Fruit fly (Drosophila melanogaster) whole organism, wandering third instar larva: Measurements from ENCODE around the gene repo.

Source experiments
- Abd-B ChIP-seq: fragments of >200 bp; optimal IDR thresholded peaks from 2 replicates; lab custom pipeline; 2017; ENCODE audit warnings: missing biosample characterization, missing genetic modification characterization
- CG32264 ChIP-seq: fragments of 200-800 bp; sonication (Bioruptor generic); optimal IDR thresholded peaks from 2 replicates; lab custom pipeline; 2016; ENCODE audit warnings: missing biosample characterization, missing genetic modification characterization
- CG9705 ChIP-seq: fragments of 200-800 bp; sonication (Bioruptor generic); optimal IDR thresholded peaks from 2 replicates; lab custom pipeline; 2018; ENCODE audit warnings: missing biosample characterization, mild to moderate bottlenecking, missing genetic modification characterization
- CrebA ChIP-seq: fragments of 200-800 bp; sonication (Bioruptor generic); optimal IDR thresholded peaks from 2 replicates; lab custom pipeline; 2016; ENCODE audit warnings: missing biosample characterization, mild to moderate bottlenecking, missing genetic modification characterization, borderline replicate concordance
- Dfd ChIP-seq: fragments of >200 bp; optimal IDR thresholded peaks from 2 replicates; lab custom pipeline; 2017; ENCODE audit warnings: missing biosample characterization, missing genetic modification characterization
- GATAd ChIP-seq: sonication (Bioruptor generic); optimal IDR thresholded peaks from 2 replicates; lab custom pipeline; 2016; ENCODE audit warnings: missing biosample characterization, missing genetic modification characterization
- Hr78 ChIP-seq: fragments of >200 bp; optimal IDR thresholded peaks from 2 replicates; lab custom pipeline; 2017; ENCODE audit warnings: missing biosample characterization, missing genetic modification characterization
- Hr83 ChIP-seq: fragments of 200-300 bp; sonication (Bioruptor generic); optimal IDR thresholded peaks from 2 replicates; lab custom pipeline; 2016; ENCODE audit warnings: missing biosample characterization, mild to moderate bottlenecking, missing genetic modification characterization, moderate library complexity; ENCODE audit not compliant: poor library complexity, severe bottlenecking
- Jra ChIP-seq: sonication (Bioruptor generic); optimal IDR thresholded peaks from 2 replicates; lab custom pipeline; 2016; ENCODE audit warnings: missing biosample characterization, missing genetic modification characterization
- Mio ChIP-seq: sonication (Bioruptor generic); optimal IDR thresholded peaks from 2 replicates; lab custom pipeline; 2016; ENCODE audit warnings: missing biosample characterization, missing genetic modification characterization
- Myc ChIP-seq: fragments of >200 bp; optimal IDR thresholded peaks from 2 replicates; lab custom pipeline; 2017
- N ChIP-seq: fragments of >200 bp; optimal IDR thresholded peaks from 2 replicates; lab custom pipeline; 2018; ENCODE audit warnings: missing biosample characterization, missing external identifiers, missing genetic modification characterization
- Rel ChIP-seq, 2 experiments: fragments of 200-800 bp; sonication (Bioruptor generic) in 1 of 2; optimal IDR thresholded peaks; 2 replicates in 1 of 2; 3 replicates in 1 of 2; lab custom pipeline; 2016 to 2019; ENCODE audit warnings: mild to moderate bottlenecking in 2 of 2, missing biosample characterization in 2 of 2, missing genetic modification characterization in 2 of 2, moderate library complexity in 1 of 2
- Sp1 ChIP-seq: fragments of 200-800 bp; sonication (Bioruptor generic); optimal IDR thresholded peaks from 3 replicates; lab custom pipeline; 2019; ENCODE audit warnings: missing biosample characterization, mild to moderate bottlenecking, missing genetic modification characterization, moderate library complexity
- Vsx2 ChIP-seq: fragments of 200-300, 225-300 bp; sonication (Bioruptor generic); optimal IDR thresholded peaks from 2 replicates; lab custom pipeline; 2018; ENCODE audit warnings: missing biosample characterization, missing genetic modification characterization; ENCODE audit not compliant: partially characterized antibody
- br ChIP-seq: fragments of 200-800 bp; sonication (Bioruptor generic); optimal IDR thresholded peaks from 2 replicates; lab custom pipeline; 2016; ENCODE audit warnings: missing biosample characterization, missing genetic modification characterization
- brk ChIP-seq: fragments of 200-800 bp; sonication (Bioruptor generic); optimal IDR thresholded peaks from 2 replicates; lab custom pipeline; 2016; ENCODE audit warnings: missing biosample characterization, mild to moderate bottlenecking, missing genetic modification characterization
- dl ChIP-seq, 2 experiments: fragments of 175-275, 200-275 bp in 1 of 2; fragments of 200-275 bp in 1 of 2; sonication (Bioruptor generic); optimal IDR thresholded peaks; lab custom pipeline; 2018; ENCODE audit warnings: mild to moderate bottlenecking in 2 of 2, missing biosample characterization in 2 of 2, missing genetic modification characterization in 2 of 2, moderate library complexity in 2 of 2; ENCODE audit not compliant: partially characterized antibody in 2 of 2, insufficient read depth in 1 of 2
- dsf ChIP-seq: sonication (Bioruptor generic); optimal IDR thresholded peaks from 2 replicates; lab custom pipeline; 2016; ENCODE audit warnings: missing biosample characterization, missing genetic modification characterization, borderline replicate concordance
- ey ChIP-seq: fragments of 200-800 bp; sonication (Bioruptor generic); optimal IDR thresholded peaks from 2 replicates; lab custom pipeline; 2016; ENCODE audit warnings: missing biosample characterization, missing genetic modification characterization
- h ChIP-seq: fragments of 200-800 bp; sonication (Bioruptor generic); optimal IDR thresholded peaks from 3 replicates; lab custom pipeline; 2016; ENCODE audit warnings: missing biosample characterization, mild to moderate bottlenecking, missing genetic modification characterization
- jim ChIP-seq: fragments of 175-275, 200-325 bp; sonication (Bioruptor generic); optimal IDR thresholded peaks from 2 replicates; lab custom pipeline; 2016; ENCODE audit warnings: missing biosample characterization, mild to moderate bottlenecking, missing genetic modification characterization
- lola ChIP-seq: fragments of >200 bp; optimal IDR thresholded peaks from 2 replicates; lab custom pipeline; 2017; ENCODE audit warnings: missing biosample characterization, missing genetic modification characterization
- pan ChIP-seq: fragments of >200 bp; optimal IDR thresholded peaks from 2 replicates; lab custom pipeline; 2017
- psq ChIP-seq: fragments of 200-800 bp; sonication (Bioruptor generic); optimal IDR thresholded peaks from 3 replicates; lab custom pipeline; 2017; ENCODE audit warnings: missing biosample characterization, mild to moderate bottlenecking, missing genetic modification characterization, moderate library complexity
- rgr ChIP-seq: fragments of 200-800 bp; sonication (Bioruptor generic); optimal IDR thresholded peaks from 3 replicates; lab custom pipeline; 2016; ENCODE audit warnings: missing biosample characterization, mild to moderate bottlenecking, missing genetic modification characterization
- sage ChIP-seq: fragments of 200-800 bp; sonication (Bioruptor generic); optimal IDR thresholded peaks from 2 replicates; lab custom pipeline; 2016; ENCODE audit warnings: missing biosample characterization, mild to moderate bottlenecking, missing genetic modification characterization
- sv ChIP-seq: fragments of 200-800 bp; sonication (Bioruptor generic); optimal IDR thresholded peaks from 3 replicates; lab custom pipeline; 2016; ENCODE audit warnings: missing biosample characterization, missing genetic modification characterization
- tai ChIP-seq: sonication (Bioruptor generic); optimal IDR thresholded peaks from 2 replicates; lab custom pipeline; 2016; ENCODE audit warnings: missing biosample characterization, missing genetic modification characterization
- usp ChIP-seq: fragments of >200 bp; optimal IDR thresholded peaks from 2 replicates; lab custom pipeline; 2017; ENCODE audit warnings: missing biosample characterization, missing genetic modification characterization
- woc ChIP-seq: sonication (Bioruptor generic); optimal IDR thresholded peaks from 2 replicates; lab custom pipeline; 2016; ENCODE audit warnings: missing biosample characterization, mild to moderate bottlenecking, missing genetic modification characterization

repo gene

dm6 chr3R:18252578-18252977 is 16.6 kb downstream of the repo start, which contains the start of gene CG12320:
TSS of gene CG12320 (minus strand) at chr3R:18252734.
- TF ChIP-seq GATAd (GFP tag; lab: Kevin White, UChicago) (no peak), br (GFP tag; lab: Kevin White, UChicago) (no peak), Myc (lab: Kevin White, UChicago) (no peak), Rel (GFP tag; optimal IDR thresholded peaks at IDR 0.05; lab: Kevin White, UChicago) (no peak), Rel (tag; optimal IDR thresholded peaks at IDR 0.05; lab: Kevin White, UChicago) (no peak), Vsx2 (GFP tag; lab: Kevin White, UChicago) (no peak), Jra (GFP tag; lab: Kevin White, UChicago) (no peak), jim (GFP tag; lab: Kevin White, UChicago) (no peak), CrebA (GFP tag; lab: Kevin White, UChicago) (no peak), dsf (GFP tag; lab: Kevin White, UChicago) (no peak), tai (GFP tag; lab: Kevin White, UChicago) (no peak), ey (GFP tag; lab: Kevin White, UChicago) (no peak), Mio (GFP tag; lab: Kevin White, UChicago) (no peak), Hr78 (no peak), sage (GFP tag; lab: Kevin White, UChicago) (no peak), Hr83 (no peak), usp (no peak), rgr (GFP tag; lab: Kevin White, UChicago) (no peak)

DNA sequence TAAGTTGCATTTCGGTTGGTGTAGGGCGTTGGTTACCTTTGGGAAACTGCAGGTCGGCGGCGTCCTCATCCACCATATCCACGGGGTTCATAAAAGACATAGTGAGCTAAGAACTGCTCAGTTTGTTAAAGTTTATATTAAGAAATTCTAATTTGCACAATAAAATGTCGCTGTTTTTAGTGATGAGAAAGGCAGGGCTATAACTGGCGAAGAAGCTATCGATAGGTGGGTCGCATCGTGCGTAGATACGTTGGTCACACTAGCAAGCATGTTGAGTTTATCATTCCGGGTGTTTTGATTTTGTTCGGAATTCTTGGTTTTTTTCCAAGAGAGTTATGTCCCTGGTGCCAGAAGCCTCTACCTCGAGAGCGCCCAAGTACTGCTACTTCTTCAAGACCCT is 19.3 kb downstream of the repo start, which contains the start of the genes Ada2a, Polr2D, Tgs1 and moi:
Ada2a (minus strand) TSS at position 207 of the 400 bp plus-strand sequence.
Polr2D (minus strand) TSS at position 207 of the 400 bp plus-strand sequence.
Tgs1 (plus strand) TSS at position 250 of the 400 bp plus-strand sequence.
moi (plus strand) TSS at position 250 of the 400 bp plus-strand sequence.
- TF ChIP-seq tai (GFP tag; lab: Kevin White, UChicago) (no peak), sage (GFP tag; lab: Kevin White, UChicago) (no peak), Mio (GFP tag; lab: Kevin White, UChicago) (no peak), Myc (lab: Kevin White, UChicago) (peak; percentile 9), Hr83 (peak; percentile 38)

dm6 chr3R:18260016-18260415 is 24.0 kb downstream of the repo start:
- no peak for TF ChIP-seq brk (GFP tag; lab: Kevin White, UChicago)
- TF ChIP-seq Dfd (GFP tag; lab: Kevin White, UChicago): no peak
- no peak for TF ChIP-seq N (GFP tag; lab: Kevin White, UChicago)
- TF ChIP-seq woc (GFP tag; lab: Kevin White, UChicago): no peak
- no peak for TF ChIP-seq dl (GFP tag; optimal IDR thresholded peaks at IDR 0.05; lab: Kevin White, UChicago; ENCODE audit: insufficient read depth in 1 of 2, partially characterized antibody in 2 of 2)
- TF ChIP-seq jim (GFP tag; lab: Kevin White, UChicago): no peak
- no peak for TF ChIP-seq psq (GFP tag; lab: Kevin White, UChicago)
- TF ChIP-seq rgr (GFP tag; lab: Kevin White, UChicago): no peak

dm6 chr3R:18261602-18262001 is 25.6 kb downstream of the repo start:
- TF ChIP-seq h (GFP tag; lab: Kevin White, UChicago) (no peak), lola (GFP tag; lab: Kevin White, UChicago) (no peak), Rel (GFP tag; optimal IDR thresholded peaks at IDR 0.05; lab: Kevin White, UChicago) (no peak), Rel (tag; optimal IDR thresholded peaks at IDR 0.05; lab: Kevin White, UChicago) (no peak), sv (GFP tag; lab: Kevin White, UChicago) (no peak), pan (no peak), N (GFP tag; lab: Kevin White, UChicago) (no peak), rgr (GFP tag; lab: Kevin White, UChicago) (no peak), Sp1 (GFP tag; lab: Kevin White, UChicago) (no peak), Abd-B (GFP tag; lab: Kevin White, UChicago) (no peak), Hr83 (no peak), CG32264 (GFP tag; lab: Kevin White, UChicago) (no peak), dl (GFP tag; optimal IDR thresholded peaks at IDR 0.05; lab: Kevin White, UChicago; ENCODE audit: insufficient read depth in 1 of 2, partially characterized antibody in 2 of 2) (no peak), CG9705 (no peak), dsf (GFP tag; lab: Kevin White, UChicago) (no peak), tai (GFP tag; lab: Kevin White, UChicago) (no peak)
